Fruit fly (Drosophila melanogaster) whole organism, embryonic: ENCODE results near the gene a10.

Source experiments
- Asciz ChIP-seq: fragments of 200-800 bp; sonication (Bioruptor generic); optimal IDR thresholded peaks from 2 replicates; lab custom pipeline; 2017; ENCODE audit warnings: missing biosample characterization, mild to moderate bottlenecking, missing genetic modification characterization, missing genetic modification reagents
- BEAF-32 ChIP-seq: fragments of 200-800 bp; sonication (Bioruptor generic); optimal IDR thresholded peaks from 3 replicates; lab custom pipeline; 2017; ENCODE audit warnings: missing biosample characterization, missing genetic modification characterization, mild to moderate bottlenecking, moderate library complexity, missing genetic modification reagents
- CG11085 ChIP-seq: fragments of 200-800 bp; sonication (Bioruptor generic); IDR thresholded peaks from 2 replicates; pipeline ENCODE4 v1.3.6; 2022; ENCODE audit warnings: missing biosample characterization, missing genetic modification characterization
- CG11247 ChIP-seq: fragments of 200-800 bp; sonication (Bioruptor generic); IDR thresholded peaks from 2 replicates; pipeline ENCODE4 v1.3.6; 2022; ENCODE audit warnings: missing biosample characterization, missing genetic modification characterization
- CG15514 ChIP-seq: fragments of 200-800 bp; sonication (Bioruptor generic); optimal IDR thresholded peaks from 3 replicates; lab custom pipeline; 2017; ENCODE audit warnings: missing biosample characterization, missing genetic modification characterization, mild to moderate bottlenecking, moderate library complexity, missing genetic modification reagents
- CG16779 ChIP-seq: fragments of 200-800 bp; sonication (Bioruptor generic); IDR thresholded peaks from 2 replicates; pipeline ENCODE4 v1.3.6; 2022; ENCODE audit warnings: missing biosample characterization, missing genetic modification characterization
- CG17359 ChIP-seq: fragments of 200-800 bp; sonication (Bioruptor generic); optimal IDR thresholded peaks from 3 replicates; lab custom pipeline; 2018; ENCODE audit warnings: missing biosample characterization, mild to moderate bottlenecking, missing genetic modification characterization, moderate library complexity
- CG18764 ChIP-seq: fragments of 200-800 bp; sonication (Bioruptor generic); optimal IDR thresholded peaks from 3 replicates; lab custom pipeline; 2016; ENCODE audit warnings: missing biosample characterization, missing genetic modification characterization
- CG2129 ChIP-seq: fragments of 200-800 bp; sonication (Bioruptor generic); IDR thresholded peaks from 2 replicates; pipeline ENCODE4 v1.3.6; 2022; ENCODE audit warnings: missing biosample characterization, missing genetic modification characterization; ENCODE audit not compliant: partially characterized antibody
- CG30020 ChIP-seq: fragments of 200-800 bp; optimal IDR thresholded peaks from 2 replicates; lab custom pipeline; 2019; ENCODE audit warnings: missing biosample characterization, mild to moderate bottlenecking, missing genetic modification characterization, moderate library complexity
- CG31388 ChIP-seq: fragments of 200-800 bp; sonication (Bioruptor generic); optimal IDR thresholded peaks from 2 replicates; lab custom pipeline; 2016; ENCODE audit warnings: missing biosample characterization, missing genetic modification characterization
- CG4617 ChIP-seq: fragments of 200-800 bp; sonication (Bioruptor generic); optimal IDR thresholded peaks from 3 replicates; lab custom pipeline; 2016; ENCODE audit warnings: missing biosample characterization, missing genetic modification characterization, borderline replicate concordance
- CG4820 ChIP-seq: fragments of 200-800 bp; sonication (Bioruptor generic); optimal IDR thresholded peaks from 3 replicates; lab custom pipeline; 2016; ENCODE audit warnings: missing biosample characterization, missing genetic modification characterization
- CG6765 ChIP-seq: fragments of 200-800 bp; sonication (Bioruptor generic); optimal IDR thresholded peaks from 3 replicates; lab custom pipeline; 2017; ENCODE audit warnings: missing biosample characterization, mild to moderate bottlenecking, missing genetic modification characterization
- D19B ChIP-seq: fragments of 200-800 bp; sonication (Bioruptor generic); optimal IDR thresholded peaks from 2 replicates; lab custom pipeline; 2017; ENCODE audit warnings: missing biosample characterization, mild to moderate bottlenecking, missing genetic modification characterization
- Dbx ChIP-seq: fragments of 200-800 bp; sonication (Bioruptor generic); IDR thresholded peaks from 3 replicates; pipeline ENCODE4 v1.3.6; 2022; ENCODE audit warnings: missing biosample characterization, missing genetic modification characterization
- Dp ChIP-seq: fragments of 200-800 bp; sonication (Bioruptor generic); optimal IDR thresholded peaks from 2 replicates; lab custom pipeline; 2018; ENCODE audit warnings: missing biosample characterization, mild to moderate bottlenecking, missing genetic modification characterization, moderate library complexity
- ERR ChIP-seq: fragments of 200-800 bp; sonication (Bioruptor generic); optimal IDR thresholded peaks from 2 replicates; lab custom pipeline; 2016; ENCODE audit warnings: missing biosample characterization, missing genetic modification characterization
- Ets97D ChIP-seq: fragments of 200-800 bp; sonication (Bioruptor generic); optimal IDR thresholded peaks from 3 replicates; lab custom pipeline; 2016; ENCODE audit warnings: missing biosample characterization, missing genetic modification characterization
- GATAe ChIP-seq: fragments of 200-800 bp; sonication (Bioruptor generic); conservative IDR thresholded peaks from 2 replicates; pipeline ENCODE4 v1.3.6; 2022; ENCODE audit warnings: missing biosample characterization, missing genetic modification characterization
- H15 ChIP-seq: fragments of 200-800 bp; sonication (Bioruptor generic); IDR thresholded peaks from 3 replicates; pipeline ENCODE4 v1.3.6; 2022; ENCODE audit warnings: missing biosample characterization, missing genetic modification characterization
- Jarid2 ChIP-seq: fragments of 200-800 bp; sonication (Bioruptor generic); optimal IDR thresholded peaks from 3 replicates; lab custom pipeline; 2017; ENCODE audit warnings: mild to moderate bottlenecking, missing biosample characterization, missing genetic modification reagents, missing genetic modification characterization
- Opbp ChIP-seq: fragments of 200-800 bp; sonication (Bioruptor generic); IDR thresholded peaks from 3 replicates; pipeline ENCODE4 v1.3.6; 2022; ENCODE audit warnings: missing biosample characterization, missing genetic modification characterization; ENCODE audit not compliant: partially characterized antibody
- Scr ChIP-seq: fragments of 200-800 bp; sonication (Bioruptor generic); IDR thresholded peaks from 2 replicates; pipeline ENCODE4 v1.3.6; 2022; ENCODE audit warnings: missing biosample characterization, missing genetic modification characterization; ENCODE audit not compliant: partially characterized antibody
- Sry-δ ChIP-seq: fragments of 200-800 bp; sonication (Bioruptor generic); optimal IDR thresholded peaks from 2 replicates; lab custom pipeline; 2016; ENCODE audit warnings: missing biosample characterization, missing genetic modification characterization
- al ChIP-seq: fragments of 200-800 bp; sonication (Bioruptor generic); IDR thresholded peaks from 2 replicates; pipeline ENCODE4 v1.3.6; 2022; ENCODE audit warnings: missing biosample characterization, missing genetic modification characterization
- ara ChIP-seq: fragments of 200-800 bp; sonication (Bioruptor generic); IDR thresholded peaks from 2 replicates; pipeline ENCODE4 v1.3.6; 2022; ENCODE audit warnings: missing biosample characterization, missing genetic modification characterization
- chm ChIP-seq: fragments of 200-800 bp; sonication (Bioruptor generic); IDR thresholded peaks from 2 replicates; pipeline ENCODE4 v1.3.6; 2022; ENCODE audit warnings: missing biosample characterization, missing genetic modification characterization
- crp ChIP-seq, 2 experiments: fragments of 200-800 bp; sonication (Bioruptor generic); optimal IDR thresholded peaks; 2 replicates in 1 of 2; 3 replicates in 1 of 2; lab custom pipeline; 2017; ENCODE audit warnings: missing biosample characterization in 2 of 2, missing genetic modification characterization in 2 of 2, mild to moderate bottlenecking in 1 of 2, moderate library complexity in 1 of 2
- fd96Cb ChIP-seq: fragments of 200-800 bp; sonication (Bioruptor generic); optimal IDR thresholded peaks from 2 replicates; lab custom pipeline; 2018; ENCODE audit warnings: missing biosample characterization, mild to moderate bottlenecking, missing genetic modification characterization, moderate library complexity
- ftz-f1 ChIP-seq: fragments of 200-800 bp; sonication (Bioruptor generic); optimal IDR thresholded peaks from 2 replicates; lab custom pipeline; 2016; ENCODE audit warnings: missing biosample characterization, missing genetic modification characterization
- mld ChIP-seq: fragments of 200-800 bp; sonication (Bioruptor generic); IDR thresholded peaks from 3 replicates; pipeline ENCODE4 v1.3.6; 2022; ENCODE audit warnings: missing biosample characterization, missing genetic modification characterization; ENCODE audit not compliant: partially characterized antibody
- peb ChIP-seq: fragments of 200-800 bp; sonication (Bioruptor generic); IDR thresholded peaks from 2 replicates; pipeline ENCODE4 v1.3.6; 2022; ENCODE audit warnings: missing biosample characterization, missing genetic modification characterization
- pho ChIP-seq: fragments of 200-800 bp; sonication (Bioruptor generic); optimal IDR thresholded peaks from 2 replicates; lab custom pipeline; 2016; ENCODE audit warnings: missing biosample characterization, missing genetic modification characterization
- pum ChIP-seq: fragments of 200-800 bp; sonication (Bioruptor generic); optimal IDR thresholded peaks from 2 replicates; lab custom pipeline; 2016; ENCODE audit warnings: missing biosample characterization, missing genetic modification characterization
- shn ChIP-seq: fragments of 200-800 bp; sonication (Bioruptor generic); optimal IDR thresholded peaks from 3 replicates; lab custom pipeline; 2016; ENCODE audit warnings: missing biosample characterization, missing genetic modification characterization
- sna ChIP-seq: fragments of 200-800 bp; sonication (Bioruptor generic); IDR thresholded peaks from 2 replicates; pipeline ENCODE4 v1.3.6; 2022; ENCODE audit warnings: missing biosample characterization, missing genetic modification characterization; ENCODE audit not compliant: partially characterized antibody
- tio ChIP-seq: fragments of 200-800 bp; sonication (Bioruptor generic); optimal IDR thresholded peaks from 2 replicates; lab custom pipeline; 2017; ENCODE audit warnings: missing biosample characterization, missing genetic modification characterization, inconsistent platforms
- tna ChIP-seq: fragments of 200-800 bp; sonication (Bioruptor generic); IDR thresholded peaks from 2 replicates; pipeline ENCODE4 v1.3.6; 2022; ENCODE audit warnings: missing biosample characterization, missing genetic modification characterization; ENCODE audit not compliant: partially characterized antibody
- toy ChIP-seq: fragments of 200-800 bp; sonication (Bioruptor generic); IDR thresholded peaks from 2 replicates; pipeline ENCODE4 v1.3.6; 2022; ENCODE audit warnings: missing biosample characterization, missing genetic modification characterization
- trem ChIP-seq: fragments of 200-800 bp; optimal IDR thresholded peaks from 3 replicates; lab custom pipeline; 2019; ENCODE audit warnings: missing biosample characterization, mild to moderate bottlenecking, missing genetic modification characterization, moderate library complexity
- twi ChIP-seq: fragments of 200-800 bp; optimal IDR thresholded peaks from 2 replicates; lab custom pipeline; 2019; ENCODE audit warnings: missing biosample characterization, mild to moderate bottlenecking, missing genetic modification characterization, moderate library complexity
- tx ChIP-seq: fragments of 200-800 bp; sonication (Bioruptor generic); optimal IDR thresholded peaks from 2 replicates; lab custom pipeline; 2016; ENCODE audit warnings: missing biosample characterization, missing genetic modification characterization
- unc-4 ChIP-seq: fragments of 200-800 bp; sonication (Bioruptor generic); IDR thresholded peaks from 2 replicates; pipeline ENCODE4 v1.3.6; 2022; ENCODE audit warnings: missing biosample characterization, missing genetic modification characterization; ENCODE audit not compliant: partially characterized antibody
- vvl ChIP-seq: fragments of 200-800 bp; sonication (Bioruptor generic); IDR thresholded peaks from 2 replicates; pipeline ENCODE4 v1.3.6; 2022; ENCODE audit warnings: missing biosample characterization, missing genetic modification characterization
- wor ChIP-seq: fragments of 200-800 bp; sonication (Bioruptor generic); IDR thresholded peaks from 2 replicates; pipeline ENCODE4 v1.3.6; 2022; ENCODE audit warnings: missing biosample characterization, missing genetic modification characterization
- zen ChIP-seq: fragments of 200-800 bp; sonication (Bioruptor generic); optimal IDR thresholded peaks from 3 replicates; lab custom pipeline; 2018; ENCODE audit warnings: missing biosample characterization, mild to moderate bottlenecking, missing genetic modification characterization, moderate library complexity
- zfh2 ChIP-seq: fragments of 200-800 bp; sonication (Bioruptor generic); optimal IDR thresholded peaks from 2 replicates; lab custom pipeline; 2016; ENCODE audit warnings: missing biosample characterization, missing genetic modification characterization

a10 gene

dm6 chr3L:17027310-17027709, 3.8 kb upstream of the a10 start, which contains the start of gene CG7730 (continued):
- TF ChIP-seq pho (GFP tag; lab: Kevin White, UChicago) (no peak), shn (no peak), BEAF-32 (GFP tag; lab: Kevin White, UChicago) (peak; percentile 38), CG11247 (GFP tag; lab: Robert Waterston, UW) (no peak), Jarid2 (GFP tag; lab: Kevin White, UChicago) (no peak), zfh2 (GFP tag; lab: Kevin White, UChicago) (no peak)
- TF ChIP-seq, all 482 proteins: peak for 31

- TF ChIP-seq CG2129 (GFP tag; lab: Robert Waterston, UW) (peak; percentile 65), sna (peak; percentile 95), Dp (GFP tag; lab: Kevin White, UChicago) (peak; percentile 93), ftz-f1 (GFP tag; lab: Kevin White, UChicago) (peak; percentile 8), BEAF-32 (GFP tag; lab: Kevin White, UChicago) (peak; percentile 75), H15 (GFP tag; lab: Robert Waterston, UW) (no peak), unc-4 (GFP tag; lab: Robert Waterston, UW) (peak; percentile 93), CG15514 (GFP tag; lab: Kevin White, UChicago) (peak; percentile 49), wor (GFP tag; lab: Robert Waterston, UW) (no peak), pum (GFP tag; lab: Kevin White, UChicago) (no peak), CG11085 (no peak), crp (GFP tag; optimal IDR thresholded peaks at IDR 0.05; lab: Kevin White, UChicago) (peak in 1 of 2 experiments; percentile 49), Dbx (no peak), D19B (GFP tag; lab: Kevin White, UChicago) (no peak), CG4820 (GFP tag; lab: Kevin White, UChicago) (no peak), Scr (GFP tag; lab: Robert Waterston, UW) (peak; percentile 94), ara (no peak), mld (GFP tag; lab: Robert Waterston, UW) (peak; percentile 99), chm (GFP tag; lab: Robert Waterston, UW) (no peak), ERR (GFP tag; lab: Kevin White, UChicago) (no peak), CG30020 (tag; lab: Kevin White, UChicago) (no peak), peb (GFP tag; lab: Robert Waterston, UW) (no peak), Ets97D (GFP tag; lab: Kevin White, UChicago) (peak; percentile 7), Asciz (GFP tag; lab: Kevin White, UChicago) (no peak), toy (no peak), twi (no peak), zen (peak; percentile 11), vvl (GFP tag; lab: Robert Waterston, UW) (peak; percentile 26; the same call in 1 of the 2 replicates), Opbp (GFP tag; lab: Robert Waterston, UW) (peak; percentile 96; the same call in 2 of the 3 replicates), CG31388 (no peak), CG16779 (GFP tag; lab: Robert Waterston, UW) (no peak), Sry-δ (GFP tag; lab: Kevin White, UChicago) (peak; percentile 75), CG17359 (no peak), CG18764 (GFP tag; lab: Kevin White, UChicago) (no peak), CG4617 (GFP tag; lab: Kevin White, UChicago) (peak; percentile 33), al (no peak), tio (no peak), GATAe (GFP tag; lab: Robert Waterston, UW) (no peak), trem (tag; lab: Kevin White, UChicago) (peak; percentile 38), CG6765 (no peak), tx (peak; percentile 20), tna (GFP tag; lab: Robert Waterston, UW) (peak; percentile 100), fd96Cb (tag; lab: Kevin White, UChicago) (no peak)
Observed at dm6 chr3L:17024095-17024639, 626 bp upstream of the a10 start, which contains the start of gene Fit2. Fit2 (plus strand) TSS chr3L:17024328.
